Worm (Caenorhabditis elegans) whole organism, L1 larva: ENCODE results near the gene T11G6.5.
A peak's percentile ranks its signal among the peaks of the same experiment; 100 is the strongest.

ENCODE experiments used
- C34B4.2 ChIP-seq: sonication (generic microtip); optimal IDR thresholded peaks from 2 replicates; lab custom pipeline; 2017; ENCODE audit warnings: mild to moderate bottlenecking, missing genetic modification characterization, missing compliant biosample characterization
- F16B12.6 ChIP-seq: fragments of 150-350 bp; optimal IDR thresholded peaks from 2 replicates; lab custom pipeline; 2014; ENCODE audit warnings: missing biosample characterization, missing genetic modification characterization
- Y116A8C.19 ChIP-seq: sonication (generic microtip); optimal IDR thresholded peaks from 2 replicates; lab custom pipeline; 2016; ENCODE audit warnings: missing compliant biosample characterization, missing genetic modification characterization, borderline replicate concordance
- aha-1 ChIP-seq: fragments of 150-350 bp; optimal IDR thresholded peaks from 2 replicates; lab custom pipeline; 2014; ENCODE audit warnings: missing biosample characterization, missing genetic modification characterization
- alr-1 ChIP-seq: fragments of 200-800 bp; sonication (Bioruptor generic); optimal IDR thresholded peaks from 2 replicates; lab custom pipeline; 2018; ENCODE audit warnings: borderline replicate concordance, mild to moderate bottlenecking, missing genetic modification characterization, missing compliant biosample characterization
- aly-2 ChIP-seq: fragments of 150-350 bp; optimal IDR thresholded peaks from 2 replicates; lab custom pipeline; 2014; ENCODE audit warnings: missing biosample characterization, missing genetic modification characterization
- blmp-1 ChIP-seq: fragments of 150-350 bp; optimal IDR thresholded peaks from 2 replicates; lab custom pipeline; 2014; ENCODE audit warnings: missing biosample characterization, missing genetic modification characterization
- ceh-63 ChIP-seq: fragments of 200-800 bp; sonication (Bioruptor generic); optimal IDR thresholded peaks from 2 replicates; lab custom pipeline; 2018; ENCODE audit warnings: mild to moderate bottlenecking, missing genetic modification characterization, missing compliant biosample characterization
- ceh-8 ChIP-seq: fragments of 200-800 bp; sonication (Bioruptor generic); optimal IDR thresholded peaks from 2 replicates; lab custom pipeline; 2018; ENCODE audit warnings: mild to moderate bottlenecking, missing genetic modification characterization, moderate library complexity, missing compliant biosample characterization
- ceh-82 ChIP-seq, 3 experiments: fragments of 150-350 bp in 1 of 3; sonication (generic microtip) in 2 of 3; optimal IDR thresholded peaks; 2 replicates each; lab custom pipeline; 2014 to 2017; ENCODE audit warnings: missing biosample characterization in 3 of 3, missing genetic modification characterization in 3 of 3
- ceh-90 ChIP-seq: sonication (generic microtip); optimal IDR thresholded peaks from 2 replicates; lab custom pipeline; 2016; ENCODE audit warnings: missing genetic modification characterization, missing compliant biosample characterization
- ces-1 ChIP-seq: fragments of 150-350 bp; optimal IDR thresholded peaks from 2 replicates; lab custom pipeline; 2014; ENCODE audit warnings: missing biosample characterization, missing genetic modification reagents, missing genetic modification characterization
- dsc-1 ChIP-seq: sonication (generic microtip); optimal IDR thresholded peaks from 2 replicates; lab custom pipeline; 2016; ENCODE audit warnings: mild to moderate bottlenecking, missing genetic modification characterization, missing compliant biosample characterization
- efl-1 ChIP-seq, 4 experiments: fragments of 150-350 bp; optimal IDR thresholded peaks in 3 of 4; peaks in 1 of 4; 1 replicate in 1 of 4; 2 replicates in 3 of 4; lab custom pipeline; 2014; ENCODE audit warnings: missing biosample characterization in 2 of 4, missing genetic modification characterization in 2 of 4, missing genetic modification reagents in 2 of 4
- efl-3 ChIP-seq: fragments of 200-800 bp; sonication (Bioruptor generic); optimal IDR thresholded peaks from 2 replicates; lab custom pipeline; 2018; ENCODE audit warnings: mild to moderate bottlenecking, missing genetic modification characterization, missing compliant biosample characterization
- elt-2 ChIP-seq: sonication (generic microtip); optimal IDR thresholded peaks from 2 replicates; lab custom pipeline; 2016; ENCODE audit warnings: missing genetic modification characterization, mild to moderate bottlenecking, inconsistent platforms, missing compliant biosample characterization, missing genetic modification reagents
- elt-3 ChIP-seq, 6 experiments: fragments of 150-350 bp in 1 of 6; sonication (generic microtip); optimal IDR thresholded peaks; 2 replicates each; lab custom pipeline; 2017 to 2018; ENCODE audit warnings: missing biosample characterization in 6 of 6, missing genetic modification characterization in 6 of 6, inconsistent platforms in 1 of 6
- fkh-10 ChIP-seq: sonication (generic microtip); optimal IDR thresholded peaks from 2 replicates; lab custom pipeline; 2017; ENCODE audit warnings: missing biosample characterization, missing genetic modification reagents, missing genetic modification characterization
- fkh-4 ChIP-seq: sonication (generic microtip); optimal IDR thresholded peaks from 2 replicates; lab custom pipeline; 2016; ENCODE audit warnings: missing compliant biosample characterization, missing genetic modification characterization, borderline replicate concordance
- fkh-8 ChIP-seq: sonication (generic microtip); optimal IDR thresholded peaks from 2 replicates; lab custom pipeline; 2016; ENCODE audit warnings: mild to moderate bottlenecking, missing genetic modification characterization, missing compliant biosample characterization
- fos-1 ChIP-seq: fragments of 150-350 bp; optimal IDR thresholded peaks from 2 replicates; lab custom pipeline; 2014; ENCODE audit warnings: missing biosample characterization, missing genetic modification characterization
- grh-1 ChIP-seq: fragments of 200-800 bp; sonication (Bioruptor generic); IDR thresholded peaks from 2 replicates; pipeline ENCODE4 v1.3.6; 2022; ENCODE audit warnings: missing genetic modification reagents, missing genetic modification characterization, missing compliant biosample characterization
- hlh-17 ChIP-seq: fragments of 200-800 bp; sonication (Bioruptor generic); optimal IDR thresholded peaks from 2 replicates; lab custom pipeline; 2018; ENCODE audit warnings: missing genetic modification characterization, mild to moderate bottlenecking, missing compliant biosample characterization, moderate library complexity, borderline replicate concordance
- hpl-2 ChIP-seq: fragments of 150-350 bp; optimal IDR thresholded peaks from 2 replicates; lab custom pipeline; 2014; ENCODE audit warnings: missing biosample characterization, missing genetic modification reagents, missing genetic modification characterization
- irx-1 ChIP-seq: sonication (generic microtip); optimal IDR thresholded peaks from 2 replicates; lab custom pipeline; 2016; ENCODE audit warnings: missing genetic modification characterization, missing compliant biosample characterization
- lin-13 ChIP-seq: fragments of 150-350 bp; optimal IDR thresholded peaks from 2 replicates; lab custom pipeline; 2014; ENCODE audit warnings: missing biosample characterization, missing genetic modification reagents, missing genetic modification characterization
- lin-14 ChIP-seq: fragments of 200-800 bp; sonication (Bioruptor generic); optimal IDR thresholded peaks from 2 replicates; lab custom pipeline; 2018; ENCODE audit warnings: mild to moderate bottlenecking, missing genetic modification characterization, moderate library complexity, missing compliant biosample characterization
- lsy-2 ChIP-seq, 2 experiments: fragments of 150-350 bp; optimal IDR thresholded peaks; 2 replicates each; lab custom pipeline; 2014; ENCODE audit warnings: missing biosample characterization in 2 of 2, missing genetic modification characterization in 2 of 2
- mab-9 ChIP-seq: fragments of 200-800 bp; sonication (Bioruptor generic); IDR thresholded peaks from 2 replicates; pipeline ENCODE4 v1.3.6; 2022; ENCODE audit warnings: missing genetic modification reagents, missing genetic modification characterization, missing compliant biosample characterization
- mdl-1 ChIP-seq, 2 experiments: fragments of 150-350 bp; optimal IDR thresholded peaks; 2 replicates each; lab custom pipeline; 2014 to 2017; ENCODE audit warnings: missing biosample characterization in 2 of 2, missing genetic modification characterization in 2 of 2, inconsistent platforms in 1 of 2
- mef-2 ChIP-seq: fragments of 150-350 bp; optimal IDR thresholded peaks from 2 replicates; lab custom pipeline; 2014; ENCODE audit warnings: missing biosample characterization, missing genetic modification characterization
- mep-1 ChIP-seq: fragments of 150-350 bp; optimal IDR thresholded peaks from 2 replicates; lab custom pipeline; 2014; ENCODE audit warnings: missing biosample characterization, missing genetic modification characterization
- nhr-11 ChIP-seq: fragments of 150-350 bp; optimal IDR thresholded peaks from 2 replicates; lab custom pipeline; 2014; ENCODE audit warnings: missing biosample characterization, missing genetic modification characterization
- nhr-19 ChIP-seq: fragments of 200-800 bp; sonication (Bioruptor generic); conservative IDR thresholded peaks from 2 replicates; pipeline ENCODE4 v1.3.6; 2022; ENCODE audit warnings: missing genetic modification characterization, missing compliant biosample characterization
- nhr-20 ChIP-seq: sonication (generic microtip); optimal IDR thresholded peaks from 2 replicates; lab custom pipeline; 2016; ENCODE audit warnings: mild to moderate bottlenecking, missing genetic modification characterization, missing compliant biosample characterization
- nhr-28 ChIP-seq: fragments of 150-350 bp; optimal IDR thresholded peaks from 2 replicates; lab custom pipeline; 2014; ENCODE audit warnings: missing biosample characterization, missing genetic modification characterization
- nhr-47 ChIP-seq: sonication (generic microtip); optimal IDR thresholded peaks from 2 replicates; lab custom pipeline; 2016; ENCODE audit warnings: mild to moderate bottlenecking, missing genetic modification characterization, moderate library complexity, missing compliant biosample characterization
- nhr-77 ChIP-seq: fragments of 150-350 bp; optimal IDR thresholded peaks from 2 replicates; lab custom pipeline; 2014; ENCODE audit warnings: missing biosample characterization, missing genetic modification characterization
- nhr-85 ChIP-seq: sonication (generic microtip); peaks from one replicate; lab custom pipeline; 2016; ENCODE audit warnings: missing genetic modification characterization, inconsistent platforms, missing compliant biosample characterization
- pag-3 ChIP-seq: sonication (generic microtip); optimal IDR thresholded peaks from 2 replicates; lab custom pipeline; 2017; ENCODE audit warnings: missing genetic modification characterization, mild to moderate bottlenecking, missing compliant biosample characterization, antibody characterized with exemption, borderline replicate concordance; ENCODE audit not compliant: insufficient read depth
- rnt-1 ChIP-seq: sonication (generic microtip); optimal IDR thresholded peaks from 2 replicates; lab custom pipeline; 2016; ENCODE audit warnings: mild to moderate bottlenecking, missing genetic modification characterization, moderate library complexity, missing compliant biosample characterization
- sox-4 ChIP-seq: sonication (generic microtip); optimal IDR thresholded peaks from 2 replicates; lab custom pipeline; 2016; ENCODE audit warnings: missing genetic modification characterization, missing compliant biosample characterization
- sptf-1 ChIP-seq: fragments of 150-350 bp; optimal IDR thresholded peaks from 2 replicates; lab custom pipeline; 2014; ENCODE audit warnings: missing biosample characterization, missing genetic modification characterization
- sup-37 ChIP-seq: fragments of 200-800 bp; sonication (Bioruptor generic); optimal IDR thresholded peaks from 2 replicates; lab custom pipeline; 2018; ENCODE audit warnings: mild to moderate bottlenecking, missing genetic modification characterization, missing compliant biosample characterization
- swsn-7 ChIP-seq: sonication (generic microtip); optimal IDR thresholded peaks from 2 replicates; lab custom pipeline; 2016; ENCODE audit warnings: missing genetic modification characterization, missing compliant biosample characterization
- tbx-2 ChIP-seq: sonication (generic microtip); optimal IDR thresholded peaks from 2 replicates; lab custom pipeline; 2016; ENCODE audit warnings: missing genetic modification characterization, missing compliant biosample characterization
- unc-30 ChIP-seq: sonication (generic microtip); optimal IDR thresholded peaks from 2 replicates; lab custom pipeline; 2017; ENCODE audit warnings: missing biosample characterization, missing genetic modification characterization
- unc-86 ChIP-seq: sonication (generic microtip); optimal IDR thresholded peaks from 2 replicates; lab custom pipeline; 2016; ENCODE audit warnings: missing genetic modification characterization, missing compliant biosample characterization
- unc-98 ChIP-seq: fragments of 200-800 bp; sonication (Bioruptor generic); IDR thresholded peaks from 2 replicates; pipeline ENCODE4 v1.3.6; 2022; ENCODE audit warnings: missing genetic modification characterization, missing compliant biosample characterization
- vab-15 ChIP-seq: sonication (generic microtip); optimal IDR thresholded peaks from 2 replicates; lab custom pipeline; 2017; ENCODE audit warnings: missing genotype, mild to moderate bottlenecking, missing genetic modification characterization, missing compliant biosample characterization
- xbp-1 ChIP-seq: sonication (generic microtip); optimal IDR thresholded peaks from 2 replicates; lab custom pipeline; 2016; ENCODE audit warnings: missing genetic modification characterization, missing compliant biosample characterization
- zip-4 ChIP-seq: fragments of 200-800 bp; sonication (Bioruptor generic); optimal IDR thresholded peaks from 2 replicates; lab custom pipeline; 2018; ENCODE audit warnings: mild to moderate bottlenecking, missing genetic modification characterization, moderate library complexity, missing compliant biosample characterization
- ztf-11 ChIP-seq, 2 experiments: sonication (generic microtip); optimal IDR thresholded peaks; 2 replicates each; lab custom pipeline; 2016 to 2017; ENCODE audit warnings: missing genetic modification characterization in 2 of 2, missing biosample characterization in 1 of 2, missing compliant biosample characterization in 1 of 2

The T11G6.5 gene

DNA sequence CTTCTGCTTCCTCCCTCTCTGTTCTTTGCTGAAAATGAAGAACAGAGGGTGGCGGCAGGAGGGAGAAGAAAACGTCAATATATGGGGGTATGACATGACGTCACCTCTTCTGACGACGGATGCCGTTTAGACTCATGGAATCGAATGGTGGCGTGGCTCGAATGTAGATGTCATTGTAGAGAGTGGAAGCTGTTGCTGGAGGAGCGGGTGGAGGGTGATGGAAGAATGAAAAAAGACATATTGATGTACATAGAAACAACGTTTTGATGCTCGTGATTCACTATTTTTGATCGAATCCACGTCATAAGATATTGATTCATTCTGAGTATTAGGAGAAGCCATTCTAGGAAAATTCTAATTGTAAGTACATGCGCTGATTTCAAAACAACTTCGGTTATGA, 23.5 kb downstream of the T11G6.5 start:
- no peak for TF ChIP-seq ceh-90
- no peak for TF ChIP-seq aha-1 (tag; lab: Kevin White, UChicago)
- no peak for TF ChIP-seq sox-4 (tag; lab: Kevin White, UChicago)
- no peak for TF ChIP-seq mab-9
- TF ChIP-seq ztf-11 (tag; optimal IDR thresholded peaks at IDR 0.05; lab: Kevin White, UChicago) = peak in 1 of 2 experiments; percentile 27
- no peak for TF ChIP-seq blmp-1 (tag; lab: Kevin White, UChicago)
- no peak for TF ChIP-seq lin-13 (GFP tag; lab: Kevin White, UChicago)
- TF ChIP-seq hpl-2 (GFP tag; lab: Kevin White, UChicago) = no peak
- TF ChIP-seq alr-1 (tag; lab: Kevin White, UChicago) = no peak
- TF ChIP-seq nhr-20 (tag; lab: Kevin White, UChicago) = no peak
- no peak for TF ChIP-seq mef-2 (tag; lab: Kevin White, UChicago)
- no peak for TF ChIP-seq nhr-11 (tag; lab: Kevin White, UChicago)
- no peak for TF ChIP-seq grh-1 (GFP tag; lab: Robert Waterston, UW)
- no peak for TF ChIP-seq tbx-2 (tag; lab: Kevin White, UChicago)
- TF ChIP-seq pag-3 (tag; lab: Kevin White, UChicago) = no peak
- TF ChIP-seq unc-86 (tag; lab: Kevin White, UChicago) = peak; percentile 14
- no peak for TF ChIP-seq vab-15 (tag; lab: Kevin White, UChicago)
- no peak for TF ChIP-seq nhr-85
- TF ChIP-seq elt-3 (tag; optimal IDR thresholded peaks at IDR 0.05; lab: Kevin White, UChicago) = no peak
- no peak for TF ChIP-seq rnt-1 (tag; lab: Kevin White, UChicago)
- TF ChIP-seq fkh-4 (tag; lab: Kevin White, UChicago) = no peak
- TF ChIP-seq unc-98 (GFP tag; lab: Robert Waterston, UW) = no peak
- TF ChIP-seq xbp-1 (tag; lab: Kevin White, UChicago) = no peak
- TF ChIP-seq nhr-19 (GFP tag; lab: Robert Waterston, UW) = no peak
- TF ChIP-seq lsy-2 (tag; optimal IDR thresholded peaks at IDR 0.05; lab: Kevin White, UChicago) = peak in 1 of 2 experiments; percentile 17
- TF ChIP-seq zip-4 = no peak
- TF ChIP-seq efl-3 (GFP tag; lab: Kevin White, UChicago) = no peak
- no peak for TF ChIP-seq ceh-82 (tag; optimal IDR thresholded peaks at IDR 0.05; lab: Kevin White, UChicago)
- no peak for TF ChIP-seq sptf-1 (tag; lab: Kevin White, UChicago)
- TF ChIP-seq fkh-10 (GFP tag; lab: Kevin White, UChicago) = no peak
- TF ChIP-seq C34B4.2 (tag; lab: Kevin White, UChicago) = no peak
- TF ChIP-seq F16B12.6 (tag; lab: Kevin White, UChicago) = no peak
- no peak for TF ChIP-seq aly-2 (tag; lab: Kevin White, UChicago)
- no peak for TF ChIP-seq sup-37 (GFP tag; lab: Kevin White, UChicago)
- TF ChIP-seq nhr-28 (tag; lab: Kevin White, UChicago) = no peak
- TF ChIP-seq fkh-8 (tag; lab: Kevin White, UChicago) = peak; percentile 77
- TF ChIP-seq ces-1 (GFP tag; lab: Kevin White, UChicago) = no peak
- TF ChIP-seq nhr-77 (tag; lab: Kevin White, UChicago) = no peak
- no peak for TF ChIP-seq efl-1 (optimal IDR thresholded peaks at IDR 0.05; lab: Kevin White, UChicago)
- TF ChIP-seq efl-1 (GFP tag; optimal IDR thresholded peaks at IDR 0.05 in 1 of 2; lab: Kevin White, UChicago) = no peak
- no peak for TF ChIP-seq swsn-7 (tag; lab: Kevin White, UChicago)
- no peak for TF ChIP-seq elt-2 (tag; lab: Kevin White, UChicago)
- peak; percentile 52 for TF ChIP-seq lin-14 (GFP tag; lab: Kevin White, UChicago)
- TF ChIP-seq ceh-8 = no peak
- peak; percentile 66 for TF ChIP-seq nhr-47 (tag; lab: Kevin White, UChicago)
- no peak for TF ChIP-seq fos-1 (tag; lab: Kevin White, UChicago)
- TF ChIP-seq dsc-1 = peak; percentile 67
- peak; percentile 7 for TF ChIP-seq mep-1 (tag; lab: Kevin White, UChicago)
- no peak for TF ChIP-seq hlh-17 (GFP tag; lab: Kevin White, UChicago)
- TF ChIP-seq ceh-63 = no peak
- TF ChIP-seq irx-1 (tag; lab: Kevin White, UChicago) = no peak
- TF ChIP-seq Y116A8C.19 (tag; lab: Kevin White, UChicago) = no peak
- no peak for TF ChIP-seq mdl-1 (tag; optimal IDR thresholded peaks at IDR 0.05; lab: Kevin White, UChicago)
- no peak for TF ChIP-seq unc-30 (tag; lab: Kevin White, UChicago)
